Worm (Caenorhabditis elegans) whole organism, L1 larva: Measurements from ENCODE around the gene ZK353.9.

Source experiments
- C16A3.4 ChIP-seq: fragments of 150-350 bp; optimal IDR thresholded peaks from 2 replicates; lab custom pipeline; 2014; ENCODE audit warnings: missing biosample characterization, missing genetic modification characterization
- F16B12.6 ChIP-seq: fragments of 150-350 bp; optimal IDR thresholded peaks from 2 replicates; lab custom pipeline; 2014; ENCODE audit warnings: missing biosample characterization, missing genetic modification characterization
- Y116A8C.19 ChIP-seq: sonication (generic microtip); optimal IDR thresholded peaks from 2 replicates; lab custom pipeline; 2016; ENCODE audit warnings: missing compliant biosample characterization, missing genetic modification characterization, borderline replicate concordance
- aha-1 ChIP-seq: fragments of 150-350 bp; optimal IDR thresholded peaks from 2 replicates; lab custom pipeline; 2014; ENCODE audit warnings: missing biosample characterization, missing genetic modification characterization
- blmp-1 ChIP-seq: fragments of 150-350 bp; optimal IDR thresholded peaks from 2 replicates; lab custom pipeline; 2014; ENCODE audit warnings: missing biosample characterization, missing genetic modification characterization
- ceh-8 ChIP-seq: fragments of 200-800 bp; sonication (Bioruptor generic); optimal IDR thresholded peaks from 2 replicates; lab custom pipeline; 2018; ENCODE audit warnings: mild to moderate bottlenecking, missing genetic modification characterization, moderate library complexity, missing compliant biosample characterization
- ceh-88 ChIP-seq: fragments of 200-800 bp; sonication (Bioruptor generic); IDR thresholded peaks from 2 replicates; pipeline ENCODE4 v1.3.6; 2022; ENCODE audit warnings: missing genetic modification characterization, missing compliant biosample characterization
- dpl-1 ChIP-seq, 3 experiments: fragments of 150-350 bp in 2 of 3; sonication (generic microtip) in 1 of 3; optimal IDR thresholded peaks; 2 replicates each; lab custom pipeline; 2014 to 2017; ENCODE audit warnings: missing biosample characterization in 3 of 3, missing genetic modification characterization in 3 of 3, missing genetic modification reagents in 3 of 3
- efl-1 ChIP-seq, 4 experiments: fragments of 150-350 bp; optimal IDR thresholded peaks in 3 of 4; peaks in 1 of 4; 1 replicate in 1 of 4; 2 replicates in 3 of 4; lab custom pipeline; 2014; ENCODE audit warnings: missing biosample characterization in 2 of 4, missing genetic modification characterization in 2 of 4, missing genetic modification reagents in 2 of 4
- efl-3 ChIP-seq: fragments of 200-800 bp; sonication (Bioruptor generic); optimal IDR thresholded peaks from 2 replicates; lab custom pipeline; 2018; ENCODE audit warnings: mild to moderate bottlenecking, missing genetic modification characterization, missing compliant biosample characterization
- elt-3 ChIP-seq, 6 experiments: fragments of 150-350 bp in 1 of 6; sonication (generic microtip); optimal IDR thresholded peaks; 2 replicates each; lab custom pipeline; 2017 to 2018; ENCODE audit warnings: missing biosample characterization in 6 of 6, missing genetic modification characterization in 6 of 6, inconsistent platforms in 1 of 6
- fkh-4 ChIP-seq: sonication (generic microtip); optimal IDR thresholded peaks from 2 replicates; lab custom pipeline; 2016; ENCODE audit warnings: missing compliant biosample characterization, missing genetic modification characterization, borderline replicate concordance
- fkh-8 ChIP-seq: sonication (generic microtip); optimal IDR thresholded peaks from 2 replicates; lab custom pipeline; 2016; ENCODE audit warnings: mild to moderate bottlenecking, missing genetic modification characterization, missing compliant biosample characterization
- grh-1 ChIP-seq: fragments of 200-800 bp; sonication (Bioruptor generic); IDR thresholded peaks from 2 replicates; pipeline ENCODE4 v1.3.6; 2022; ENCODE audit warnings: missing genetic modification reagents, missing genetic modification characterization, missing compliant biosample characterization
- hlh-17 ChIP-seq: fragments of 200-800 bp; sonication (Bioruptor generic); optimal IDR thresholded peaks from 2 replicates; lab custom pipeline; 2018; ENCODE audit warnings: missing genetic modification characterization, mild to moderate bottlenecking, missing compliant biosample characterization, moderate library complexity, borderline replicate concordance
- hlh-4 ChIP-seq: sonication (generic microtip); optimal IDR thresholded peaks from 2 replicates; lab custom pipeline; 2016; ENCODE audit warnings: mild to moderate bottlenecking, missing genetic modification characterization, missing compliant biosample characterization
- hpl-2 ChIP-seq: fragments of 150-350 bp; optimal IDR thresholded peaks from 2 replicates; lab custom pipeline; 2014; ENCODE audit warnings: missing biosample characterization, missing genetic modification reagents, missing genetic modification characterization
- isw-1 ChIP-seq: fragments of 200-800 bp; sonication (Bioruptor generic); IDR thresholded peaks from 2 replicates; pipeline ENCODE4 v1.3.6; 2022; ENCODE audit warnings: missing genetic modification characterization, missing compliant biosample characterization
- lin-13 ChIP-seq: fragments of 150-350 bp; optimal IDR thresholded peaks from 2 replicates; lab custom pipeline; 2014; ENCODE audit warnings: missing biosample characterization, missing genetic modification reagents, missing genetic modification characterization
- lin-14 ChIP-seq: fragments of 200-800 bp; sonication (Bioruptor generic); optimal IDR thresholded peaks from 2 replicates; lab custom pipeline; 2018; ENCODE audit warnings: mild to moderate bottlenecking, missing genetic modification characterization, moderate library complexity, missing compliant biosample characterization
- lin-35 ChIP-seq, 2 experiments: fragments of 150-350 bp; optimal IDR thresholded peaks; 2 replicates each; lab custom pipeline; 2014; ENCODE audit warnings: missing biosample characterization in 2 of 2, missing genetic modification characterization in 2 of 2, missing genetic modification reagents in 2 of 2
- lsy-2 ChIP-seq, 2 experiments: fragments of 150-350 bp; optimal IDR thresholded peaks; 2 replicates each; lab custom pipeline; 2014; ENCODE audit warnings: missing biosample characterization in 2 of 2, missing genetic modification characterization in 2 of 2
- mdl-1 ChIP-seq, 2 experiments: fragments of 150-350 bp; optimal IDR thresholded peaks; 2 replicates each; lab custom pipeline; 2014 to 2017; ENCODE audit warnings: missing biosample characterization in 2 of 2, missing genetic modification characterization in 2 of 2, inconsistent platforms in 1 of 2
- mep-1 ChIP-seq: fragments of 150-350 bp; optimal IDR thresholded peaks from 2 replicates; lab custom pipeline; 2014; ENCODE audit warnings: missing biosample characterization, missing genetic modification characterization
- nhr-11 ChIP-seq: fragments of 150-350 bp; optimal IDR thresholded peaks from 2 replicates; lab custom pipeline; 2014; ENCODE audit warnings: missing biosample characterization, missing genetic modification characterization
- nhr-19 ChIP-seq: fragments of 200-800 bp; sonication (Bioruptor generic); conservative IDR thresholded peaks from 2 replicates; pipeline ENCODE4 v1.3.6; 2022; ENCODE audit warnings: missing genetic modification characterization, missing compliant biosample characterization
- nhr-28 ChIP-seq: fragments of 150-350 bp; optimal IDR thresholded peaks from 2 replicates; lab custom pipeline; 2014; ENCODE audit warnings: missing biosample characterization, missing genetic modification characterization
- nhr-71 ChIP-seq: sonication (generic microtip); optimal IDR thresholded peaks from 2 replicates; lab custom pipeline; 2016; ENCODE audit warnings: mild to moderate bottlenecking, missing genetic modification characterization, moderate library complexity, missing compliant biosample characterization
- nhr-77 ChIP-seq: fragments of 150-350 bp; optimal IDR thresholded peaks from 2 replicates; lab custom pipeline; 2014; ENCODE audit warnings: missing biosample characterization, missing genetic modification characterization
- nhr-85 ChIP-seq: sonication (generic microtip); peaks from one replicate; lab custom pipeline; 2016; ENCODE audit warnings: missing genetic modification characterization, inconsistent platforms, missing compliant biosample characterization
- pag-3 ChIP-seq: sonication (generic microtip); optimal IDR thresholded peaks from 2 replicates; lab custom pipeline; 2017; ENCODE audit warnings: missing genetic modification characterization, mild to moderate bottlenecking, missing compliant biosample characterization, antibody characterized with exemption, borderline replicate concordance; ENCODE audit not compliant: insufficient read depth
- pax-3 ChIP-seq: fragments of 200-800 bp; sonication (Bioruptor generic); optimal IDR thresholded peaks from 2 replicates; lab custom pipeline; 2018; ENCODE audit warnings: mild to moderate bottlenecking, missing genetic modification characterization, moderate library complexity, missing compliant biosample characterization
- skn-1 ChIP-seq: fragments of 150-350 bp; optimal IDR thresholded peaks from 2 replicates; lab custom pipeline; 2014; ENCODE audit warnings: missing biosample characterization, missing genetic modification characterization
- snpc-4 ChIP-seq: fragments of 150-350 bp; optimal IDR thresholded peaks from 2 replicates; lab custom pipeline; 2014; ENCODE audit warnings: missing biosample characterization, missing genetic modification characterization
- snu-23 ChIP-seq: sonication (generic microtip); optimal IDR thresholded peaks from 2 replicates; lab custom pipeline; 2016; ENCODE audit warnings: missing genetic modification characterization, missing compliant biosample characterization
- sox-4 ChIP-seq: sonication (generic microtip); optimal IDR thresholded peaks from 2 replicates; lab custom pipeline; 2016; ENCODE audit warnings: missing genetic modification characterization, missing compliant biosample characterization
- sptf-1 ChIP-seq: fragments of 150-350 bp; optimal IDR thresholded peaks from 2 replicates; lab custom pipeline; 2014; ENCODE audit warnings: missing biosample characterization, missing genetic modification characterization
- swsn-7 ChIP-seq: sonication (generic microtip); optimal IDR thresholded peaks from 2 replicates; lab custom pipeline; 2016; ENCODE audit warnings: missing genetic modification characterization, missing compliant biosample characterization
- unc-130 ChIP-seq: fragments of 150-350 bp; optimal IDR thresholded peaks from 2 replicates; lab custom pipeline; 2017; ENCODE audit warnings: missing biosample characterization, missing genetic modification characterization, inconsistent platforms
- unc-30 ChIP-seq: sonication (generic microtip); optimal IDR thresholded peaks from 2 replicates; lab custom pipeline; 2017; ENCODE audit warnings: missing biosample characterization, missing genetic modification characterization
- unc-98 ChIP-seq: fragments of 200-800 bp; sonication (Bioruptor generic); IDR thresholded peaks from 2 replicates; pipeline ENCODE4 v1.3.6; 2022; ENCODE audit warnings: missing genetic modification characterization, missing compliant biosample characterization
- xbp-1 ChIP-seq: sonication (generic microtip); optimal IDR thresholded peaks from 2 replicates; lab custom pipeline; 2016; ENCODE audit warnings: missing genetic modification characterization, missing compliant biosample characterization
- zip-4 ChIP-seq: fragments of 200-800 bp; sonication (Bioruptor generic); optimal IDR thresholded peaks from 2 replicates; lab custom pipeline; 2018; ENCODE audit warnings: mild to moderate bottlenecking, missing genetic modification characterization, moderate library complexity, missing compliant biosample characterization

Gene ZK353.9

DNA sequence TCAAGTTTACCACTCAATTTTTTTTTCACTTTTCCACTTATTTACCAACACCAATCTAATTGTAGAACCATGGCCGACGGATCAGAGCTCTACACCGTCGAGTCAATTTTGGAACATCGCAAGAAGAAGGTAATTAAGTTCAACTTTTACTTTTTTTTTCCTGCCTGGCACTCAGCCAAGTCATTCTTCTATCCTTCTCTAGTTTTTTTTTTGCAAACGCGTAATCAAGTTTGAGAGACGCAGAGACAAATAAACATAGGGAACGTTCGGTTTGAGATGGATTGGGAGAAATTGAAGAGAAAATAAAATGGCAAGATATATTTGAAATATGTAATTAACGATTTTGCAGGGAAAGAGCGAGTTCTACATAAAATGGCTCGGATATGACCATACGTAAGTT, 17.0 kb downstream of the ZK353.9 start, which contains the start of gene cec-1:
Gene cec-1, plus strand, starts transcription at position 63 of the 400 bp plus-strand sequence.
- TF ChIP-seq hlh-4 (tag; lab: Kevin White, UChicago) (no peak), elt-3 (tag; optimal IDR thresholded peaks at IDR 0.05; lab: Kevin White, UChicago) (peak in 1 of 6 experiments; percentile 7), lin-14 (GFP tag; lab: Kevin White, UChicago) (peak; percentile 63), lin-13 (peak; percentile 23), blmp-1 (tag; lab: Kevin White, UChicago) (peak; percentile 87), nhr-85 (tag; lab: Kevin White, UChicago) (peak; percentile 42), pag-3 (no peak), isw-1 (GFP tag; lab: Robert Waterston, UW) (no peak), nhr-28 (tag; lab: Kevin White, UChicago) (no peak), snpc-4 (tag; lab: Kevin White, UChicago) (no peak), ceh-8 (GFP tag; lab: Kevin White, UChicago) (no peak), sox-4 (no peak), lsy-2 (tag; optimal IDR thresholded peaks at IDR 0.05; lab: Kevin White, UChicago) (peak in 1 of 2 experiments; percentile 26), mep-1 (tag; lab: Kevin White, UChicago) (peak; percentile 11)

ce11 chrIII:8429035-8429434, 19.7 kb downstream of the ZK353.9 start, which contains the start of gene ZK1236.1:
Gene ZK1236.1 (plus strand): TSS chrIII:8429297.
- TF ChIP-seq lin-35 (GFP tag; optimal IDR thresholded peaks at IDR 0.05; lab: Kevin White, UChicago) (peak in 1 of 2 experiments; percentile 10), blmp-1 (tag; lab: Kevin White, UChicago) (no peak), dpl-1 (GFP tag; optimal IDR thresholded peaks at IDR 0.05; lab: Kevin White, UChicago) (peak in 1 of 3 experiments; percentile 6), pax-3 (tag; lab: Kevin White, UChicago) (no peak)
- TF ChIP-seq, all 84 proteins: peak for 2

ce11 chrIII:8429497-8429896, 20.2 kb downstream of the ZK353.9 start:
- TF ChIP-seq blmp-1 (tag; lab: Kevin White, UChicago): no peak
- no peak for TF ChIP-seq efl-1 (optimal IDR thresholded peaks at IDR 0.05; lab: Kevin White, UChicago)
- TF ChIP-seq efl-1 (GFP tag; optimal IDR thresholded peaks at IDR 0.05 in 1 of 2; lab: Kevin White, UChicago): peak in 1 of 2 experiments; percentile 91

DNA sequence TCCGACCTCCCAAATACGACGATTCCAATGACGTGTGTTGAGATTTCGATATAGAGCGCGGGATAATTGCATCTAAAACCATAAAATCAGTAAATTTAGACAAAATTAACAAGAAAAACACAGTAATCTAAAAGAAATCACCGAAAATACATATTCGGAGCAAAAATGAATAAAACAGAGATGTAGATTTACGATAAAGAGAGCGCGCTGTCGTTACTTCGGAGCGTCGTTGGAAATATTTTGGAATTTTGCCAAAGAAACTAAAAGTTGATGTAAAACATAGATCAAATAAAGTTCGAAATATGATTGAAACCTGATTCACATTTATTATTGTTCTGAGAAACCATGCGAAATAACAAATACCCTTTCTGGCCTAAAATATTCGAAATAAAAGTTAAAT, 22.8 kb downstream of the ZK353.9 start, which contains the start of gene ZK1236.5:
Gene ZK1236.5, minus strand, starts transcription at position 72 of the 400 bp plus-strand sequence.
- TF ChIP-seq lsy-2 (tag; optimal IDR thresholded peaks at IDR 0.05; lab: Kevin White, UChicago): peak; percentile 54 to 76
- no peak for TF ChIP-seq efl-3
- TF ChIP-seq nhr-71 (tag; lab: Kevin White, UChicago): peak; percentile 45
- TF ChIP-seq lin-35 (GFP tag; optimal IDR thresholded peaks at IDR 0.05; lab: Kevin White, UChicago): peak; percentile 43 to 67
- no peak for TF ChIP-seq skn-1 (tag; lab: Kevin White, UChicago)
- TF ChIP-seq snpc-4 (tag; lab: Kevin White, UChicago): no peak
- peak; percentile 20 to 56 (median 53) for TF ChIP-seq dpl-1 (GFP tag; optimal IDR thresholded peaks at IDR 0.05; lab: Kevin White, UChicago)
- peak; percentile 1 for TF ChIP-seq C16A3.4 (tag; lab: Kevin White, UChicago)
- 0 out of 2 replicates have a peak, but pooled peaks have one; percentile 13 for TF ChIP-seq isw-1 (GFP tag; lab: Robert Waterston, UW)
- no peak for TF ChIP-seq fkh-4 (tag; lab: Kevin White, UChicago)
- TF ChIP-seq Y116A8C.19 (tag; lab: Kevin White, UChicago): no peak
- peak; percentile 39 for TF ChIP-seq nhr-85 (tag; lab: Kevin White, UChicago)
- no peak for TF ChIP-seq nhr-77 (tag; lab: Kevin White, UChicago)
- TF ChIP-seq fkh-8 (tag; lab: Kevin White, UChicago): peak; percentile 28
- no peak for TF ChIP-seq zip-4 (GFP tag; lab: Kevin White, UChicago)
- TF ChIP-seq unc-98 (GFP tag; lab: Robert Waterston, UW): no peak
- TF ChIP-seq lin-13: no peak
- TF ChIP-seq mdl-1 (tag; optimal IDR thresholded peaks at IDR 0.05; lab: Kevin White, UChicago): no peak
- TF ChIP-seq F16B12.6: no peak
- TF ChIP-seq ceh-88 (GFP tag; lab: Robert Waterston, UW): no peak
- no peak for TF ChIP-seq hlh-17 (GFP tag; lab: Kevin White, UChicago)
- TF ChIP-seq unc-130 (tag; lab: Kevin White, UChicago): no peak
- TF ChIP-seq sox-4: no peak
- no peak for TF ChIP-seq grh-1
- peak; percentile 18 for TF ChIP-seq swsn-7 (tag; lab: Kevin White, UChicago)
- TF ChIP-seq nhr-11: no peak
- peak; percentile 49 for TF ChIP-seq mep-1 (tag; lab: Kevin White, UChicago)
- TF ChIP-seq pax-3 (tag; lab: Kevin White, UChicago): no peak
- no peak for TF ChIP-seq unc-30 (tag; lab: Kevin White, UChicago)
- no peak for TF ChIP-seq hpl-2
- 0 out of 2 replicates have a peak, but pooled peaks have one; percentile 9 for TF ChIP-seq nhr-19 (GFP tag; lab: Robert Waterston, UW)
- TF ChIP-seq snu-23: peak; percentile 59
- TF ChIP-seq aha-1 (tag; lab: Kevin White, UChicago): no peak
- TF ChIP-seq sptf-1 (tag; lab: Kevin White, UChicago): no peak
- TF ChIP-seq xbp-1 (tag; lab: Kevin White, UChicago): peak; percentile 39
- peak; percentile 47 to 59 for TF ChIP-seq efl-1 (optimal IDR thresholded peaks at IDR 0.05; lab: Kevin White, UChicago)
- TF ChIP-seq efl-1 (GFP tag; optimal IDR thresholded peaks at IDR 0.05 in 1 of 2; lab: Kevin White, UChicago): peak; percentile 48 to 94
